Worm (Caenorhabditis elegans): ENCODE data around the gene grd-5.

ce11 chrV:8607353-8607850 lies 11.4 kb upstream of the grd-5 start, which contains the start of gene smk-1:
- no peak for TF ChIP-seq ztf-11 (tag; optimal IDR thresholded peaks at IDR 0.05)
- TF ChIP-seq snpc-4 (tag; optimal IDR thresholded peaks at IDR 0.05), result no peak
- TF ChIP-seq lin-32 (GFP tag; optimal IDR thresholded peaks at IDR 0.05), result no peak
- TF ChIP-seq lsy-2 (tag; optimal IDR thresholded peaks at IDR 0.05), result no peak
- no peak for TF ChIP-seq bed-3 (GFP tag; optimal IDR thresholded peaks at IDR 0.05)
- no peak for TF ChIP-seq unc-39 (tag; optimal IDR thresholded peaks at IDR 0.05)
- no peak for TF ChIP-seq nhr-28 (tag; optimal IDR thresholded peaks at IDR 0.05)
- TF ChIP-seq nhr-12 (tag; optimal IDR thresholded peaks at IDR 0.05), result no peak
- no peak for TF ChIP-seq unc-62 (GFP tag; optimal IDR thresholded peaks at IDR 0.05)
- no peak for TF ChIP-seq mep-1 (tag; optimal IDR thresholded peaks at IDR 0.05)

Data from whole organism, mixed stage, embryonic.